Fruit fly (Drosophila melanogaster) whole organism, embryonic: Measurements from ENCODE around the gene Prp16.

Source experiments
- Atf-2 ChIP-seq: fragments of 200-800 bp; sonication (Bioruptor generic); optimal IDR thresholded peaks from 2 replicates; lab custom pipeline; 2016; ENCODE audit warnings: missing biosample characterization, missing genetic modification characterization
- CG10959 ChIP-seq: fragments of 200-800 bp; sonication (Bioruptor generic); IDR thresholded peaks from 2 replicates; pipeline ENCODE4 v1.3.6; 2022; ENCODE audit warnings: missing biosample characterization, missing genetic modification characterization
- CG12299 ChIP-seq: fragments of 200-800 bp; sonication (Bioruptor generic); optimal IDR thresholded peaks from 2 replicates; lab custom pipeline; 2018; ENCODE audit warnings: missing biosample characterization, mild to moderate bottlenecking, missing genetic modification characterization
- CG12744 ChIP-seq: fragments of 200-800 bp; sonication (Bioruptor generic); optimal IDR thresholded peaks from 2 replicates; lab custom pipeline; 2016; ENCODE audit warnings: missing biosample characterization, missing genetic modification characterization
- CG12769 ChIP-seq: fragments of 200-800 bp; sonication (Bioruptor generic); optimal IDR thresholded peaks from 2 replicates; lab custom pipeline; 2019; ENCODE audit warnings: missing biosample characterization, mild to moderate bottlenecking, missing genetic modification characterization, moderate library complexity
- CG13287 ChIP-seq: fragments of 200-800 bp; sonication (Bioruptor generic); IDR thresholded peaks from 2 replicates; pipeline ENCODE4 v1.3.6; 2022; ENCODE audit warnings: missing biosample characterization, missing genetic modification characterization; ENCODE audit not compliant: partially characterized antibody
- CG13775 ChIP-seq: fragments of 200-800 bp; sonication (Bioruptor generic); optimal IDR thresholded peaks from 3 replicates; lab custom pipeline; 2017; ENCODE audit warnings: missing biosample characterization, mild to moderate bottlenecking, missing genetic modification characterization
- CG14050 ChIP-seq: fragments of 200-800 bp; sonication (Bioruptor generic); IDR thresholded peaks from 3 replicates; pipeline ENCODE4 v1.3.6; 2022; ENCODE audit warnings: missing biosample characterization, missing genetic modification characterization
- CG14441 ChIP-seq: fragments of 200-800 bp; sonication (Bioruptor generic); IDR thresholded peaks from 2 replicates; pipeline ENCODE4 v1.3.6; 2022; ENCODE audit warnings: missing biosample characterization, missing genetic modification characterization
- CG15269 ChIP-seq: fragments of 200-800 bp; sonication (Bioruptor generic); optimal IDR thresholded peaks from 2 replicates; lab custom pipeline; 2018; ENCODE audit warnings: missing biosample characterization, mild to moderate bottlenecking, missing genetic modification characterization, moderate library complexity
- CG1529 ChIP-seq: fragments of 200-800 bp; sonication (Bioruptor generic); optimal IDR thresholded peaks from 3 replicates; lab custom pipeline; 2018; ENCODE audit warnings: missing biosample characterization, missing genetic modification characterization
- CG16815 ChIP-seq: fragments of 200-800 bp; sonication (Bioruptor generic); optimal IDR thresholded peaks from 3 replicates; lab custom pipeline; 2017; ENCODE audit warnings: missing biosample characterization, mild to moderate bottlenecking, missing genetic modification characterization
- CG17568 ChIP-seq: fragments of 200-800 bp; sonication (Bioruptor generic); optimal IDR thresholded peaks from 2 replicates; lab custom pipeline; 2018; ENCODE audit warnings: missing biosample characterization, mild to moderate bottlenecking, missing genetic modification characterization, moderate library complexity
- CG17802 ChIP-seq: fragments of 200-800 bp; sonication (Bioruptor generic); optimal IDR thresholded peaks from 2 replicates; lab custom pipeline; 2018; ENCODE audit warnings: missing biosample characterization, mild to moderate bottlenecking, missing genetic modification characterization, moderate library complexity
- CG33213 ChIP-seq: fragments of 200-800 bp; sonication (Bioruptor generic); optimal IDR thresholded peaks from 3 replicates; lab custom pipeline; 2016; ENCODE audit warnings: missing biosample characterization, missing genetic modification characterization
- CG3407 ChIP-seq: fragments of 200-800 bp; sonication (Bioruptor generic); optimal IDR thresholded peaks from 2 replicates; lab custom pipeline; 2018; ENCODE audit warnings: missing biosample characterization, mild to moderate bottlenecking, missing genetic modification characterization
- CG34224 ChIP-seq: fragments of 200-800 bp; sonication (Bioruptor generic); IDR thresholded peaks from 3 replicates; pipeline ENCODE4 v1.3.6; 2022; ENCODE audit warnings: missing biosample characterization, missing genetic modification characterization; ENCODE audit not compliant: partially characterized antibody
- CG4617 ChIP-seq: fragments of 200-800 bp; sonication (Bioruptor generic); optimal IDR thresholded peaks from 3 replicates; lab custom pipeline; 2016; ENCODE audit warnings: missing biosample characterization, missing genetic modification characterization, borderline replicate concordance
- CG6272 ChIP-seq: fragments of 200-800 bp; sonication (Bioruptor generic); IDR thresholded peaks from 2 replicates; pipeline ENCODE4 v1.3.6; 2022; ENCODE audit warnings: missing biosample characterization, missing genetic modification characterization
- CG6791 ChIP-seq: fragments of 200-800 bp; sonication (Bioruptor generic); IDR thresholded peaks from 3 replicates; pipeline ENCODE4 v1.3.6; 2022; ENCODE audit warnings: missing biosample characterization, missing genetic modification characterization; ENCODE audit not compliant: partially characterized antibody
- CG7745 ChIP-seq: fragments of 200-800 bp; sonication (Bioruptor generic); optimal IDR thresholded peaks from 2 replicates; lab custom pipeline; 2018; ENCODE audit warnings: missing biosample characterization, mild to moderate bottlenecking, missing genetic modification characterization, moderate library complexity
- CG8089 ChIP-seq: fragments of 200-800 bp; sonication (Bioruptor generic); optimal IDR thresholded peaks from 3 replicates; lab custom pipeline; 2016; ENCODE audit warnings: missing biosample characterization, missing genetic modification characterization
- CG8765 ChIP-seq: fragments of 200-800 bp; sonication (Bioruptor generic); IDR thresholded peaks from 2 replicates; pipeline ENCODE4 v1.3.6; 2022; ENCODE audit warnings: missing biosample characterization, missing genetic modification characterization
- CG9876 ChIP-seq: fragments of 200-800 bp; sonication (Bioruptor generic); optimal IDR thresholded peaks from 2 replicates; lab custom pipeline; 2016; ENCODE audit warnings: missing biosample characterization, missing genetic modification characterization
- Dfd ChIP-seq, 2 experiments: fragments of >200 bp; optimal IDR thresholded peaks; 2 replicates each; lab custom pipeline; 2017; ENCODE audit warnings: missing biosample characterization in 2 of 2, missing genetic modification characterization in 2 of 2
- Elba2 ChIP-seq: fragments of 200-800 bp; sonication (Bioruptor generic); optimal IDR thresholded peaks from 3 replicates; lab custom pipeline; 2016; ENCODE audit warnings: missing biosample characterization, missing genetic modification characterization
- HLH54F ChIP-seq: fragments of 200-800 bp; sonication (Bioruptor generic); optimal IDR thresholded peaks from 3 replicates; lab custom pipeline; 2016; ENCODE audit warnings: missing biosample characterization, missing genetic modification characterization
- Hmx ChIP-seq: fragments of 200-800 bp; sonication (Bioruptor generic); optimal IDR thresholded peaks from 2 replicates; lab custom pipeline; 2016; ENCODE audit warnings: missing biosample characterization, missing genetic modification characterization
- Mrtf ChIP-seq: fragments of 200-800 bp; sonication (Bioruptor generic); IDR thresholded peaks from 3 replicates; pipeline ENCODE4 v1.3.6; 2022; ENCODE audit warnings: missing biosample characterization, missing genetic modification characterization
- Rfx ChIP-seq: fragments of 200-800 bp; sonication (Bioruptor generic); IDR thresholded peaks from 2 replicates; pipeline ENCODE4 v1.3.6; 2022; ENCODE audit warnings: missing biosample characterization, missing genetic modification characterization
- Sry-δ ChIP-seq: fragments of 200-800 bp; sonication (Bioruptor generic); optimal IDR thresholded peaks from 2 replicates; lab custom pipeline; 2016; ENCODE audit warnings: missing biosample characterization, missing genetic modification characterization
- Vsx1 ChIP-seq: fragments of 200-800 bp; sonication (Bioruptor generic); optimal IDR thresholded peaks from 2 replicates; lab custom pipeline; 2017; ENCODE audit warnings: missing biosample characterization, mild to moderate bottlenecking, missing genetic modification characterization, missing genetic modification reagents
- Xbp1 ChIP-seq: fragments of 200-800 bp; sonication (Bioruptor generic); optimal IDR thresholded peaks from 3 replicates; lab custom pipeline; 2016; ENCODE audit warnings: missing biosample characterization, mild to moderate bottlenecking, missing genetic modification characterization
- amos ChIP-seq: fragments of 200-800 bp; sonication (Bioruptor generic); IDR thresholded peaks from 2 replicates; pipeline ENCODE4 v1.3.6; 2022; ENCODE audit warnings: missing biosample characterization, missing genetic modification characterization; ENCODE audit not compliant: partially characterized antibody
- chm ChIP-seq: fragments of 200-800 bp; sonication (Bioruptor generic); IDR thresholded peaks from 2 replicates; pipeline ENCODE4 v1.3.6; 2022; ENCODE audit warnings: missing biosample characterization, missing genetic modification characterization
- dan ChIP-seq: fragments of 200-800 bp; sonication (Bioruptor generic); IDR thresholded peaks from 2 replicates; pipeline ENCODE4 v1.3.6; 2022; ENCODE audit warnings: missing biosample characterization, missing genetic modification characterization
- dmrt11E ChIP-seq: fragments of 200-800 bp; sonication (Bioruptor generic); optimal IDR thresholded peaks from 3 replicates; lab custom pipeline; 2018; ENCODE audit warnings: missing biosample characterization, mild to moderate bottlenecking, missing genetic modification characterization, moderate library complexity
- fd64A ChIP-seq: fragments of 200-800 bp; sonication (Bioruptor generic); optimal IDR thresholded peaks from 3 replicates; lab custom pipeline; 2018; ENCODE audit warnings: missing biosample characterization, mild to moderate bottlenecking, missing genetic modification characterization
- ftz-f1 ChIP-seq: fragments of 200-800 bp; sonication (Bioruptor generic); optimal IDR thresholded peaks from 2 replicates; lab custom pipeline; 2016; ENCODE audit warnings: missing biosample characterization, missing genetic modification characterization
- fu2 ChIP-seq: fragments of 200-800 bp; sonication (Bioruptor generic); optimal IDR thresholded peaks from 2 replicates; lab custom pipeline; 2016; ENCODE audit warnings: missing biosample characterization, missing genetic modification characterization
- phol ChIP-seq: fragments of 200-800 bp; sonication (Bioruptor generic); optimal IDR thresholded peaks from 3 replicates; lab custom pipeline; 2018; ENCODE audit warnings: missing biosample characterization, mild to moderate bottlenecking, missing genetic modification characterization, moderate library complexity
- rib ChIP-seq: fragments of 200-800 bp; sonication (Bioruptor generic); IDR thresholded peaks from 2 replicates; pipeline ENCODE4 v1.3.6; 2022; ENCODE audit warnings: missing biosample characterization, missing genetic modification characterization
- sc ChIP-seq, 3 experiments: fragments of >200 bp in 2 of 3; fragments of 200-800 bp in 1 of 3; sonication (Bioruptor generic) in 1 of 3; optimal IDR thresholded peaks; 2 replicates in 2 of 3; 3 replicates in 1 of 3; lab custom pipeline; 2017; ENCODE audit warnings: mild to moderate bottlenecking in 1 of 3, missing biosample characterization in 1 of 3, missing genetic modification characterization in 1 of 3, missing genetic modification reagents in 1 of 3
- sens-2 ChIP-seq: fragments of 200-800 bp; sonication (Bioruptor generic); IDR thresholded peaks from 2 replicates; pipeline ENCODE4 v1.3.6; 2022; ENCODE audit warnings: missing biosample characterization, missing genetic modification characterization
- sisA ChIP-seq: fragments of 200-800 bp; sonication (Bioruptor generic); IDR thresholded peaks from 2 replicates; pipeline ENCODE4 v1.3.6; 2022; ENCODE audit warnings: missing biosample characterization, missing genetic modification characterization
- sqz ChIP-seq: fragments of 200-800 bp; sonication (Bioruptor generic); optimal IDR thresholded peaks from 3 replicates; lab custom pipeline; 2018; ENCODE audit warnings: missing biosample characterization, mild to moderate bottlenecking, missing genetic modification characterization
- sr ChIP-seq: fragments of 200-800 bp; sonication (Bioruptor generic); IDR thresholded peaks from 3 replicates; pipeline ENCODE4 v1.3.6; 2022; ENCODE audit warnings: missing biosample characterization, missing genetic modification characterization
- sug ChIP-seq: fragments of 200-800 bp; optimal IDR thresholded peaks from 2 replicates; lab custom pipeline; 2019; ENCODE audit warnings: missing biosample characterization, mild to moderate bottlenecking, missing genetic modification characterization, moderate library complexity
- tap ChIP-seq: fragments of 200-800 bp; optimal IDR thresholded peaks from 3 replicates; lab custom pipeline; 2019; ENCODE audit warnings: missing biosample characterization, mild to moderate bottlenecking, missing genetic modification characterization, moderate library complexity

Prp16 gene

dm6 chrX:14213509-14214154 is 12.5 kb downstream of the Prp16 start (continued):
- TF ChIP-seq dan (GFP tag; lab: Robert Waterston, UW) = no peak
- no peak for TF ChIP-seq HLH54F
- no peak for TF ChIP-seq CG6272
- TF ChIP-seq sug (tag; lab: Kevin White, UChicago) = peak; percentile 14
- no peak for TF ChIP-seq sens-2 (GFP tag; lab: Robert Waterston, UW)
- peak; percentile 7 for TF ChIP-seq dmrt11E (tag; lab: Kevin White, UChicago)
- TF ChIP-seq CG12769 = peak; percentile 26
- no peak for TF ChIP-seq fd64A (GFP tag; lab: Kevin White, UChicago)
- TF ChIP-seq CG6791 (GFP tag; lab: Robert Waterston, UW) = no peak
- TF ChIP-seq CG7745 (tag; lab: Kevin White, UChicago) = no peak
- no peak for TF ChIP-seq Atf-2 (GFP tag; lab: Kevin White, UChicago)
- no peak for TF ChIP-seq CG4617 (GFP tag; lab: Kevin White, UChicago)
- peak; percentile 47 for TF ChIP-seq Xbp1 (GFP tag; lab: Kevin White, UChicago)
- no peak for TF ChIP-seq CG8765
- no peak for TF ChIP-seq chm
- no peak for TF ChIP-seq Elba2 (GFP tag; lab: Kevin White, UChicago)
- no peak for TF ChIP-seq CG33213
- no peak for TF ChIP-seq Mrtf (GFP tag; lab: Robert Waterston, UW)
- TF ChIP-seq Rfx (GFP tag; lab: Robert Waterston, UW) = peak; percentile 52
- TF ChIP-seq CG17568 (GFP tag; lab: Kevin White, UChicago) = peak; percentile 24
- no peak for TF ChIP-seq Vsx1
- no peak for TF ChIP-seq CG9876 (GFP tag; lab: Kevin White, UChicago)
- TF ChIP-seq rib = no peak
- TF ChIP-seq CG12299 = peak; percentile 38
- no peak for TF ChIP-seq ftz-f1 (GFP tag; lab: Kevin White, UChicago)
- TF ChIP-seq CG34224 (GFP tag; lab: Robert Waterston, UW) = no peak
- no peak for TF ChIP-seq Hmx
- TF ChIP-seq CG13775 = no peak
- no peak for TF ChIP-seq fu2
- no peak for TF ChIP-seq CG17802 (tag; lab: Kevin White, UChicago)
- no peak for TF ChIP-seq CG8089
- TF ChIP-seq CG10959 (GFP tag; lab: Robert Waterston, UW) = no peak
- TF ChIP-seq CG15269 (tag; lab: Kevin White, UChicago) = peak; percentile 14
- peak; percentile 20 for TF ChIP-seq Sry-δ (GFP tag; lab: Kevin White, UChicago)
- no peak for TF ChIP-seq sqz (GFP tag; lab: Kevin White, UChicago)
- TF ChIP-seq Dfd (GFP tag; optimal IDR thresholded peaks at IDR 0.05; lab: Kevin White, UChicago) = no peak
- no peak for TF ChIP-seq amos (GFP tag; lab: Robert Waterston, UW)
- no peak for TF ChIP-seq CG12744 (GFP tag; lab: Kevin White, UChicago)
- no peak for TF ChIP-seq CG14050 (GFP tag; lab: Robert Waterston, UW)
- TF ChIP-seq CG16815 = no peak
- peak; percentile 24 for TF ChIP-seq CG3407 (GFP tag; lab: Kevin White, UChicago)
- TF ChIP-seq tap = peak; percentile 22
- TF ChIP-seq sr (GFP tag; lab: Robert Waterston, UW) = no peak
- TF ChIP-seq CG13287 (GFP tag; lab: Robert Waterston, UW) = no peak
- TF ChIP-seq CG1529 (GFP tag; lab: Kevin White, UChicago) = peak; percentile 15
- peak; percentile 50 for TF ChIP-seq phol (tag; lab: Kevin White, UChicago)
- no peak for TF ChIP-seq sc (optimal IDR thresholded peaks at IDR 0.05; lab: Kevin White, UChicago)
- no peak for TF ChIP-seq sc (GFP tag; optimal IDR thresholded peaks at IDR 0.05; lab: Kevin White, UChicago)
- TF ChIP-seq CG14441 (GFP tag; lab: Robert Waterston, UW) = peak; percentile 31; the same call in 1 of the 2 replicates
- no peak; the same call in 1 of the 2 replicates for TF ChIP-seq sisA (GFP tag; lab: Robert Waterston, UW)
